Fruit fly (Drosophila melanogaster): ENCODE measurements around the gene skl.

- TF ChIP-seq Fer2 (tag; optimal IDR thresholded peaks at IDR 0.05) (no peak), Sox102F (GFP tag; optimal IDR thresholded peaks at IDR 0.05) (no peak), Rx (GFP tag; IDR thresholded peaks at IDR 0.05) (no peak), hkb (optimal IDR thresholded peaks at IDR 0.05) (no peak), hkb (GFP tag; IDR thresholded peaks at IDR 0.05) (no peak), Xrp1 (GFP tag; IDR thresholded peaks at IDR 0.05) (no peak), CG18262 (tag; optimal IDR thresholded peaks at IDR 0.05) (no peak), CG17328 (GFP tag; IDR thresholded peaks at IDR 0.05) (no peak), CG31365 (tag; optimal IDR thresholded peaks at IDR 0.05) (peak; percentile 96)
Observed at dm6 chr3L:18460317-18460912, 20.7 kb upstream of the skl start.

Measured in whole organism, embryonic.